Fruit fly (Drosophila melanogaster) whole organism, prepupa: ENCODE results near the gene Bub3.

Experiments used
- CG10669 ChIP-seq: fragments of 200-800 bp; sonication (Bioruptor generic); optimal IDR thresholded peaks from 3 replicates; lab custom pipeline; 2018; ENCODE audit warnings: missing biosample characterization, mild to moderate bottlenecking, missing genetic modification characterization, moderate library complexity
- CG6854 ChIP-seq: fragments of 200-800 bp; sonication (Bioruptor generic); optimal IDR thresholded peaks from 2 replicates; lab custom pipeline; 2017; ENCODE audit warnings: missing biosample characterization, mild to moderate bottlenecking, missing genetic modification characterization
- Ets96B ChIP-seq: fragments of 200-800 bp; optimal IDR thresholded peaks from 2 replicates; lab custom pipeline; 2019; ENCODE audit warnings: missing biosample characterization, mild to moderate bottlenecking, missing genetic modification characterization, moderate library complexity
- Hr39 ChIP-seq: fragments of 200-800 bp; sonication (Bioruptor generic); optimal IDR thresholded peaks from 2 replicates; lab custom pipeline; 2016; ENCODE audit warnings: missing biosample characterization, missing genetic modification characterization
- fkh ChIP-seq: fragments of 200-800 bp; sonication (Bioruptor generic); optimal IDR thresholded peaks from 3 replicates; lab custom pipeline; 2017; ENCODE audit warnings: missing biosample characterization, mild to moderate bottlenecking, missing genetic modification characterization, moderate library complexity

dm6 chr3R:29699220-29699619 is 24.0 kb upstream of the Bub3 start:
- no peak for TF ChIP-seq Hr39 (GFP tag; lab: Kevin White, UChicago)
- TF ChIP-seq Ets96B (tag; lab: Kevin White, UChicago): no peak
- no peak for TF ChIP-seq CG10669 (GFP tag; lab: Kevin White, UChicago)
- no peak for TF ChIP-seq fkh (GFP tag; lab: Kevin White, UChicago)
- TF ChIP-seq CG6854 (GFP tag; lab: Kevin White, UChicago): no peak
